Worm (Caenorhabditis elegans): ENCODE data around the gene ndx-9.

- TF ChIP-seq ZK185.1 (tag; optimal IDR thresholded peaks at IDR 0.05; ENCODE audit: poor library complexity, severe bottlenecking) (no peak), B0261.1 (tag; optimal IDR thresholded peaks at IDR 0.05) (no peak), cebp-2 (GFP tag; IDR thresholded peaks at IDR 0.05) (no peak)
Measured at ce11 chrIV:11019962-11020550, 8.2 kb upstream of the ndx-9 start, which contains the start of gene F13H10.8.
